Worm (Caenorhabditis elegans) whole organism, L1 larva: ENCODE results near the gene ule-2.

ENCODE experiments used
- C16A3.4 ChIP-seq: fragments of 150-350 bp; optimal IDR thresholded peaks from 2 replicates; lab custom pipeline; 2014; ENCODE audit warnings: missing biosample characterization, missing genetic modification characterization
- C34B4.2 ChIP-seq: sonication (generic microtip); optimal IDR thresholded peaks from 2 replicates; lab custom pipeline; 2017; ENCODE audit warnings: mild to moderate bottlenecking, missing genetic modification characterization, missing compliant biosample characterization
- Y116A8C.19 ChIP-seq: sonication (generic microtip); optimal IDR thresholded peaks from 2 replicates; lab custom pipeline; 2016; ENCODE audit warnings: missing compliant biosample characterization, missing genetic modification characterization, borderline replicate concordance
- aha-1 ChIP-seq: fragments of 150-350 bp; optimal IDR thresholded peaks from 2 replicates; lab custom pipeline; 2014; ENCODE audit warnings: missing biosample characterization, missing genetic modification characterization
- alr-1 ChIP-seq: fragments of 200-800 bp; sonication (Bioruptor generic); optimal IDR thresholded peaks from 2 replicates; lab custom pipeline; 2018; ENCODE audit warnings: borderline replicate concordance, mild to moderate bottlenecking, missing genetic modification characterization, missing compliant biosample characterization
- ama-1 ChIP-seq: fragments of 150-350 bp; optimal IDR thresholded peaks from 2 replicates; lab custom pipeline; 2014
- blmp-1 ChIP-seq: fragments of 150-350 bp; optimal IDR thresholded peaks from 2 replicates; lab custom pipeline; 2014; ENCODE audit warnings: missing biosample characterization, missing genetic modification characterization
- ceh-63 ChIP-seq: fragments of 200-800 bp; sonication (Bioruptor generic); optimal IDR thresholded peaks from 2 replicates; lab custom pipeline; 2018; ENCODE audit warnings: mild to moderate bottlenecking, missing genetic modification characterization, missing compliant biosample characterization
- ceh-8 ChIP-seq: fragments of 200-800 bp; sonication (Bioruptor generic); optimal IDR thresholded peaks from 2 replicates; lab custom pipeline; 2018; ENCODE audit warnings: mild to moderate bottlenecking, missing genetic modification characterization, moderate library complexity, missing compliant biosample characterization
- ceh-88 ChIP-seq: fragments of 200-800 bp; sonication (Bioruptor generic); IDR thresholded peaks from 2 replicates; pipeline ENCODE4 v1.3.6; 2022; ENCODE audit warnings: missing genetic modification characterization, missing compliant biosample characterization
- ces-1 ChIP-seq: fragments of 150-350 bp; optimal IDR thresholded peaks from 2 replicates; lab custom pipeline; 2014; ENCODE audit warnings: missing biosample characterization, missing genetic modification reagents, missing genetic modification characterization
- dsc-1 ChIP-seq: sonication (generic microtip); optimal IDR thresholded peaks from 2 replicates; lab custom pipeline; 2016; ENCODE audit warnings: mild to moderate bottlenecking, missing genetic modification characterization, missing compliant biosample characterization
- efl-3 ChIP-seq: fragments of 200-800 bp; sonication (Bioruptor generic); optimal IDR thresholded peaks from 2 replicates; lab custom pipeline; 2018; ENCODE audit warnings: mild to moderate bottlenecking, missing genetic modification characterization, missing compliant biosample characterization
- egl-27 ChIP-seq, 2 experiments: fragments of 150-350 bp in 1 of 2; sonication (generic microtip); optimal IDR thresholded peaks; 3 replicates each; lab custom pipeline; 2017 to 2018; ENCODE audit warnings: missing biosample characterization in 2 of 2, missing genetic modification characterization in 2 of 2, missing genetic modification reagents in 2 of 2
- elt-3 ChIP-seq, 6 experiments: fragments of 150-350 bp in 1 of 6; sonication (generic microtip); optimal IDR thresholded peaks; 2 replicates each; lab custom pipeline; 2017 to 2018; ENCODE audit warnings: missing biosample characterization in 6 of 6, missing genetic modification characterization in 6 of 6, inconsistent platforms in 1 of 6
- ets-5 ChIP-seq: fragments of 200-800 bp; sonication (Bioruptor generic); IDR thresholded peaks from 2 replicates; pipeline ENCODE4 v1.3.6; 2022; ENCODE audit warnings: missing genetic modification characterization, missing compliant biosample characterization
- fkh-8 ChIP-seq: sonication (generic microtip); optimal IDR thresholded peaks from 2 replicates; lab custom pipeline; 2016; ENCODE audit warnings: mild to moderate bottlenecking, missing genetic modification characterization, missing compliant biosample characterization
- hlh-4 ChIP-seq: sonication (generic microtip); optimal IDR thresholded peaks from 2 replicates; lab custom pipeline; 2016; ENCODE audit warnings: mild to moderate bottlenecking, missing genetic modification characterization, missing compliant biosample characterization
- irx-1 ChIP-seq: sonication (generic microtip); optimal IDR thresholded peaks from 2 replicates; lab custom pipeline; 2016; ENCODE audit warnings: missing genetic modification characterization, missing compliant biosample characterization
- jun-1 ChIP-seq: fragments of 150-350 bp; optimal IDR thresholded peaks from 2 replicates; lab custom pipeline; 2014; ENCODE audit warnings: missing biosample characterization, missing genetic modification reagents, missing genetic modification characterization
- lin-14 ChIP-seq: fragments of 200-800 bp; sonication (Bioruptor generic); optimal IDR thresholded peaks from 2 replicates; lab custom pipeline; 2018; ENCODE audit warnings: mild to moderate bottlenecking, missing genetic modification characterization, moderate library complexity, missing compliant biosample characterization
- lin-15B ChIP-seq: fragments of 150-350 bp; sonication (generic microtip); optimal IDR thresholded peaks from 3 replicates; lab custom pipeline; 2014; ENCODE audit warnings: missing biosample characterization, missing genetic modification characterization
- lir-3 ChIP-seq: sonication (generic microtip); optimal IDR thresholded peaks from 2 replicates; lab custom pipeline; 2016; ENCODE audit warnings: mild to moderate bottlenecking, missing genetic modification characterization, moderate library complexity, missing compliant biosample characterization; ENCODE audit not compliant: poor library complexity
- lsy-2 ChIP-seq, 2 experiments: fragments of 150-350 bp; optimal IDR thresholded peaks; 2 replicates each; lab custom pipeline; 2014; ENCODE audit warnings: missing biosample characterization in 2 of 2, missing genetic modification characterization in 2 of 2
- mab-9 ChIP-seq: fragments of 200-800 bp; sonication (Bioruptor generic); IDR thresholded peaks from 2 replicates; pipeline ENCODE4 v1.3.6; 2022; ENCODE audit warnings: missing genetic modification reagents, missing genetic modification characterization, missing compliant biosample characterization
- mep-1 ChIP-seq: fragments of 150-350 bp; optimal IDR thresholded peaks from 2 replicates; lab custom pipeline; 2014; ENCODE audit warnings: missing biosample characterization, missing genetic modification characterization
- nhr-12 ChIP-seq: sonication (generic microtip); optimal IDR thresholded peaks from 2 replicates; lab custom pipeline; 2017; ENCODE audit warnings: missing biosample characterization, missing genetic modification characterization
- nhr-19 ChIP-seq: fragments of 200-800 bp; sonication (Bioruptor generic); conservative IDR thresholded peaks from 2 replicates; pipeline ENCODE4 v1.3.6; 2022; ENCODE audit warnings: missing genetic modification characterization, missing compliant biosample characterization
- nhr-20 ChIP-seq: sonication (generic microtip); optimal IDR thresholded peaks from 2 replicates; lab custom pipeline; 2016; ENCODE audit warnings: mild to moderate bottlenecking, missing genetic modification characterization, missing compliant biosample characterization
- nhr-237 ChIP-seq: fragments of 150-350 bp; optimal IDR thresholded peaks from 2 replicates; lab custom pipeline; 2014; ENCODE audit warnings: missing biosample characterization, missing genetic modification characterization
- nhr-28 ChIP-seq: fragments of 150-350 bp; optimal IDR thresholded peaks from 2 replicates; lab custom pipeline; 2014; ENCODE audit warnings: missing biosample characterization, missing genetic modification characterization
- nhr-47 ChIP-seq: sonication (generic microtip); optimal IDR thresholded peaks from 2 replicates; lab custom pipeline; 2016; ENCODE audit warnings: mild to moderate bottlenecking, missing genetic modification characterization, moderate library complexity, missing compliant biosample characterization
- nhr-71 ChIP-seq: sonication (generic microtip); optimal IDR thresholded peaks from 2 replicates; lab custom pipeline; 2016; ENCODE audit warnings: mild to moderate bottlenecking, missing genetic modification characterization, moderate library complexity, missing compliant biosample characterization
- nhr-85 ChIP-seq: sonication (generic microtip); peaks from one replicate; lab custom pipeline; 2016; ENCODE audit warnings: missing genetic modification characterization, inconsistent platforms, missing compliant biosample characterization
- nhr-90 ChIP-seq: sonication (generic microtip); optimal IDR thresholded peaks from 2 replicates; lab custom pipeline; 2016; ENCODE audit warnings: mild to moderate bottlenecking, missing genetic modification characterization, missing compliant biosample characterization; ENCODE audit not compliant: poor library complexity
- pag-3 ChIP-seq: sonication (generic microtip); optimal IDR thresholded peaks from 2 replicates; lab custom pipeline; 2017; ENCODE audit warnings: missing genetic modification characterization, mild to moderate bottlenecking, missing compliant biosample characterization, antibody characterized with exemption, borderline replicate concordance; ENCODE audit not compliant: insufficient read depth
- pax-3 ChIP-seq: fragments of 200-800 bp; sonication (Bioruptor generic); optimal IDR thresholded peaks from 2 replicates; lab custom pipeline; 2018; ENCODE audit warnings: mild to moderate bottlenecking, missing genetic modification characterization, moderate library complexity, missing compliant biosample characterization
- pqm-1 ChIP-seq: sonication (generic microtip); optimal IDR thresholded peaks from 3 replicates; lab custom pipeline; 2017; ENCODE audit warnings: missing biosample characterization, missing genetic modification characterization
- rnt-1 ChIP-seq: sonication (generic microtip); optimal IDR thresholded peaks from 2 replicates; lab custom pipeline; 2016; ENCODE audit warnings: mild to moderate bottlenecking, missing genetic modification characterization, moderate library complexity, missing compliant biosample characterization
- skn-1 ChIP-seq: fragments of 150-350 bp; optimal IDR thresholded peaks from 2 replicates; lab custom pipeline; 2014; ENCODE audit warnings: missing biosample characterization, missing genetic modification characterization
- snpc-4 ChIP-seq: fragments of 150-350 bp; optimal IDR thresholded peaks from 2 replicates; lab custom pipeline; 2014; ENCODE audit warnings: missing biosample characterization, missing genetic modification characterization
- sptf-1 ChIP-seq: fragments of 150-350 bp; optimal IDR thresholded peaks from 2 replicates; lab custom pipeline; 2014; ENCODE audit warnings: missing biosample characterization, missing genetic modification characterization
- sup-37 ChIP-seq: fragments of 200-800 bp; sonication (Bioruptor generic); optimal IDR thresholded peaks from 2 replicates; lab custom pipeline; 2018; ENCODE audit warnings: mild to moderate bottlenecking, missing genetic modification characterization, missing compliant biosample characterization
- swsn-7 ChIP-seq: sonication (generic microtip); optimal IDR thresholded peaks from 2 replicates; lab custom pipeline; 2016; ENCODE audit warnings: missing genetic modification characterization, missing compliant biosample characterization
- tlp-1 ChIP-seq: fragments of 150-350 bp; optimal IDR thresholded peaks from 2 replicates; lab custom pipeline; 2014; ENCODE audit warnings: missing biosample characterization, missing genetic modification characterization
- unc-130 ChIP-seq: fragments of 150-350 bp; optimal IDR thresholded peaks from 2 replicates; lab custom pipeline; 2017; ENCODE audit warnings: missing biosample characterization, missing genetic modification characterization, inconsistent platforms
- unc-62 ChIP-seq: fragments of 150-350 bp; optimal IDR thresholded peaks from 2 replicates; lab custom pipeline; 2014; ENCODE audit warnings: missing biosample characterization, missing genetic modification reagents, missing genetic modification characterization
- unc-86 ChIP-seq: sonication (generic microtip); optimal IDR thresholded peaks from 2 replicates; lab custom pipeline; 2016; ENCODE audit warnings: missing genetic modification characterization, missing compliant biosample characterization
- vab-15 ChIP-seq: sonication (generic microtip); optimal IDR thresholded peaks from 2 replicates; lab custom pipeline; 2017; ENCODE audit warnings: missing genotype, mild to moderate bottlenecking, missing genetic modification characterization, missing compliant biosample characterization
- xbp-1 ChIP-seq: sonication (generic microtip); optimal IDR thresholded peaks from 2 replicates; lab custom pipeline; 2016; ENCODE audit warnings: missing genetic modification characterization, missing compliant biosample characterization
- zip-4 ChIP-seq: fragments of 200-800 bp; sonication (Bioruptor generic); optimal IDR thresholded peaks from 2 replicates; lab custom pipeline; 2018; ENCODE audit warnings: mild to moderate bottlenecking, missing genetic modification characterization, moderate library complexity, missing compliant biosample characterization
- ztf-4 ChIP-seq: fragments of 150-350 bp; optimal IDR thresholded peaks from 2 replicates; lab custom pipeline; 2014; ENCODE audit warnings: missing biosample characterization, missing genetic modification characterization

ule-2 gene

DNA sequence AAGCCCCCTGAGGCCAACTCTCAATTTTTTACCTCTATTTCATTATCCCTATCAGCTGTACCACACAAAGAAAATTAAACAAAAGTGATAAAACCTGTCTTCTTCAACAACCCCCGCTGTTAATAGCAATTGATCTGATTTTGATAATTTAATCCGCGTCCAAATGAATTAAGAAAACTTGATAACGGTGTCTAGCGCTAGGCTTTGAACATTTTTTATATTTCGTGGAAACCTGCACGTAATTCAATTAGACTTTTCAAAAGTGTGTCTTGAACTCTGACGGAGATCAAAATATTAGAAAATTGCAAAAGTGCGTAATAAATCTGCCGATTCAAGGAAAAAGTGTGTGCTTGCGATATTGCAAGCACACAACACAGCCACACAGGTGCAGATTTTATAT is 21.6 kb upstream of the ule-2 start:
- TF ChIP-seq nhr-90 (no peak), lir-3 (tag; lab: Kevin White, UChicago) (no peak), tlp-1 (no peak), Y116A8C.19 (no peak), snpc-4 (tag; lab: Kevin White, UChicago) (no peak), dsc-1 (tag; lab: Kevin White, UChicago) (peak; percentile 79), efl-3 (GFP tag; lab: Kevin White, UChicago) (no peak), unc-86 (tag; lab: Kevin White, UChicago) (no peak), blmp-1 (peak; percentile 47), ets-5 (no peak), jun-1 (tag; lab: Kevin White, UChicago) (no peak), rnt-1 (tag; lab: Kevin White, UChicago) (no peak), elt-3 (tag; optimal IDR thresholded peaks at IDR 0.05; lab: Kevin White, UChicago) (no peak), ceh-8 (GFP tag; lab: Kevin White, UChicago) (no peak), aha-1 (tag; lab: Kevin White, UChicago) (no peak), nhr-19 (GFP tag; lab: Robert Waterston, UW) (no peak), lin-14 (GFP tag; lab: Kevin White, UChicago) (peak; percentile 12), mab-9 (no peak), C16A3.4 (tag; lab: Kevin White, UChicago) (no peak), fkh-8 (peak; percentile 81), ceh-88 (GFP tag; lab: Robert Waterston, UW) (no peak), pag-3 (no peak), pax-3 (tag; lab: Kevin White, UChicago) (no peak), ceh-63 (GFP tag; lab: Kevin White, UChicago) (no peak), nhr-71 (peak; percentile 71), nhr-20 (tag; lab: Kevin White, UChicago) (peak; percentile 38), ztf-4 (tag; lab: Kevin White, UChicago) (no peak), swsn-7 (no peak), nhr-47 (peak; percentile 64), sup-37 (no peak), lsy-2 (tag; optimal IDR thresholded peaks at IDR 0.05; lab: Kevin White, UChicago) (peak in 1 of 2 experiments; percentile 11), C34B4.2 (tag; lab: Kevin White, UChicago) (no peak), zip-4 (GFP tag; lab: Kevin White, UChicago) (no peak), irx-1 (tag; lab: Kevin White, UChicago) (no peak), nhr-12 (tag; lab: Kevin White, UChicago) (no peak), alr-1 (tag; lab: Kevin White, UChicago) (no peak), unc-130 (no peak), hlh-4 (tag; lab: Kevin White, UChicago) (no peak)

DNA sequence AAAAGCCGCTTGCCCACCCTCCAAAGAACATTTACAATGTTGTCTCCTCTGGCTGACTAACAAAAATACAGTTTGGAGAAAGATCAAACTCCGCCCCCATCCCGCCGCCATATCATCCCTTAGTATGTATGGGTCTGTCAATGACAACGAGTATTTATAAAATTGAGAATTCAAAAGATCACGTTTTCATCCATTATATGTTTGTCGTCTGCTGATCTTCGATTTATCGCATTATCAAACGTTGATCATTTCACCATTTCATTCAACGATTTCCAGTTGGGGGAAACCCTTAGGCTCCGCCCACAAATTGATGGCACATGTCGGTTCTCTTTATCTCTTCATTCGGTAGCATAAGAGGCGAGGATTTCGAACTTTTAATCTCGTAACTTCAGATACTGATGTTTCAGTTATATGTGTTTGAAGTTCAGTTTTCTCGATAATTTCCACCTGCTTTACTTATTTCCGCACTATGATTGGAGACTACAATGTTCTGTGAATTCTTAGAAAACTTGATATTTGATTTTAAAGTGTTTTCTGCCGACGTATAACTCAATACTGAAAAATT is 20.7 kb upstream of the ule-2 start:
- TF ChIP-seq rnt-1 (tag; lab: Kevin White, UChicago) (no peak), nhr-20 (tag; lab: Kevin White, UChicago) (peak; percentile 87), snpc-4 (tag; lab: Kevin White, UChicago) (no peak), sptf-1 (tag; lab: Kevin White, UChicago) (no peak), fkh-8 (peak; percentile 40), ces-1 (GFP tag; lab: Kevin White, UChicago) (no peak), xbp-1 (tag; lab: Kevin White, UChicago) (peak; percentile 10), ceh-8 (GFP tag; lab: Kevin White, UChicago) (no peak), nhr-237 (tag; lab: Kevin White, UChicago) (no peak), nhr-28 (tag; lab: Kevin White, UChicago) (no peak), egl-27 (tag; optimal IDR thresholded peaks at IDR 0.05; lab: Kevin White, UChicago) (no peak), ama-1 (lab: Kevin White, UChicago) (no peak), unc-62 (no peak), lin-15B (tag; lab: Kevin White, UChicago) (no peak), tlp-1 (no peak), nhr-85 (tag; lab: Kevin White, UChicago) (peak; percentile 94), vab-15 (tag; lab: Kevin White, UChicago) (peak; percentile 5), C16A3.4 (tag; lab: Kevin White, UChicago) (no peak), ets-5 (no peak), nhr-47 (peak; percentile 64), alr-1 (tag; lab: Kevin White, UChicago) (no peak), sup-37 (no peak), mep-1 (tag; lab: Kevin White, UChicago) (no peak), skn-1 (no peak), pqm-1 (no peak), ceh-63 (GFP tag; lab: Kevin White, UChicago) (no peak)
